Fruit fly (Drosophila melanogaster): Measurements from ENCODE around the gene Nelf-A.
A peak's percentile ranks its signal among the peaks of the same experiment; 100 is the strongest.

Gene Nelf-A

DNA sequence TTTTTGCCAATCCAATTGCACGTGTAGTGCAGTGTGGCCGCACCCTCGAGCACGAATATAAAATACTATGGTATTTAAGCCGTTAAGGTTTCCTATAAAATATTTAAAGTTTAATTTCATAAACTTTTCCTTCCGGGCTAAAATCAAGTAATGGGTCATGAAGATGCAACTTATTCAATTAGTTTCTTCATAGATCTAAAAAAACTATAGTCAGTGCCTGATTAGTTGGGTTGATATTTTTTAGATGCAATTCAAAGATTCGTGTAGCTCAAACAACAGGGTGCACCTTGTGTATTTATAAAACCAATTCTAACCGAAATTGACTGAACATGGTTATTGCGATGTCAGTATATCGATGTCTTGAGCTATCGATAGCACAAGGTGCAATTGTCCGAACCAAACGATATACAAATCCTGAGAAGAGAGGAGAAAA lies 4.8 kb upstream of the Nelf-A start, which contains the start of the genes Smyd5 and Oga (continued):
- TF ChIP-seq CG17829 (tag; optimal IDR thresholded peaks at IDR 0.05) (peak; percentile 47), Kr (GFP tag; optimal IDR thresholded peaks at IDR 0.05) (no peak), rib (GFP tag; IDR thresholded peaks at IDR 0.05) (peak; percentile 19; the same call in 1 of the 2 replicates), unc-4 (GFP tag; IDR thresholded peaks at IDR 0.05; ENCODE audit: partially characterized antibody) (peak; percentile 96), wor (GFP tag; IDR thresholded peaks at IDR 0.05) (no peak), hb (GFP tag; IDR thresholded peaks at IDR 0.05; ENCODE audit: partially characterized antibody) (peak; percentile 94), CG16815 (GFP tag; optimal IDR thresholded peaks at IDR 0.05) (no peak), Six4 (GFP tag; optimal IDR thresholded peaks at IDR 0.05) (no peak), lilli (GFP tag; optimal IDR thresholded peaks at IDR 0.05) (peak; percentile 69), CG7786 (GFP tag; optimal IDR thresholded peaks at IDR 0.05) (peak; percentile 52), HLH54F (GFP tag; optimal IDR thresholded peaks at IDR 0.05) (peak; percentile 47), Opbp (GFP tag; IDR thresholded peaks at IDR 0.05; ENCODE audit: partially characterized antibody) (peak; percentile 95), Hmx (GFP tag; optimal IDR thresholded peaks at IDR 0.05) (no peak), CG4854 (GFP tag; optimal IDR thresholded peaks at IDR 0.05) (peak; percentile 23), slbo (GFP tag; IDR thresholded peaks at IDR 0.05) (peak; percentile 61), ind (GFP tag; optimal IDR thresholded peaks at IDR 0.05) (peak; percentile 29), insv (GFP tag; optimal IDR thresholded peaks at IDR 0.05) (peak in 1 of 2 experiments; percentile 60), E2f2 (GFP tag; IDR thresholded peaks at IDR 0.05) (peak; percentile 55), CG32532 (GFP tag; IDR thresholded peaks at IDR 0.05) (peak; percentile 74), CG4730 (GFP tag; IDR thresholded peaks at IDR 0.05) (no peak), Bdp1 (GFP tag; optimal IDR thresholded peaks at IDR 0.05) (peak; percentile 30), CG11456 (GFP tag; IDR thresholded peaks at IDR 0.05) (0 out of 3 replicates have a peak, but pooled peaks have one; percentile 4), CG31388 (GFP tag; optimal IDR thresholded peaks at IDR 0.05) (no peak), Xbp1 (GFP tag; optimal IDR thresholded peaks at IDR 0.05) (peak; percentile 55), sug (tag; optimal IDR thresholded peaks at IDR 0.05) (peak; percentile 64), ham (GFP tag; IDR thresholded peaks at IDR 0.05) (no peak), zen (tag; optimal IDR thresholded peaks at IDR 0.05) (peak; percentile 24), Jarid2 (GFP tag; optimal IDR thresholded peaks at IDR 0.05) (no peak), MBD-R2 (GFP tag; IDR thresholded peaks at IDR 0.05) (peak; percentile 68), ato (GFP tag; IDR thresholded peaks at IDR 0.05; ENCODE audit: partially characterized antibody) (peak; percentile 93), YL-1 (GFP tag; optimal IDR thresholded peaks at IDR 0.05) (peak; percentile 91), nmo (GFP tag; optimal IDR thresholded peaks at IDR 0.05) (peak; percentile 72), CG4617 (GFP tag; optimal IDR thresholded peaks at IDR 0.05; ENCODE audit: borderline replicate concordance) (peak; percentile 89), CG6791 (GFP tag; IDR thresholded peaks at IDR 0.05; ENCODE audit: partially characterized antibody) (peak; percentile 94), Lhr (GFP tag; optimal IDR thresholded peaks at IDR 0.05) (peak; percentile 45), stwl (tag; optimal IDR thresholded peaks at IDR 0.05) (peak; percentile 81), NC2β (GFP tag; optimal IDR thresholded peaks at IDR 0.05) (peak; percentile 33), CG3995 (GFP tag; optimal IDR thresholded peaks at IDR 0.05) (no peak), CG9797 (GFP tag; optimal IDR thresholded peaks at IDR 0.05) (peak; percentile 70), zen2 (GFP tag; IDR thresholded peaks at IDR 0.05; ENCODE audit: partially characterized antibody) (peak; percentile 89), Hsf (GFP tag; optimal IDR thresholded peaks at IDR 0.05) (peak; percentile 58), phol (tag; optimal IDR thresholded peaks at IDR 0.05) (peak; percentile 41), dm (GFP tag; optimal IDR thresholded peaks at IDR 0.05) (peak; percentile 85), CG6272 (GFP tag; IDR thresholded peaks at IDR 0.05) (peak; percentile 26; the same call in 1 of the 2 replicates), CG6683 (GFP tag; optimal IDR thresholded peaks at IDR 0.05) (no peak), CG13624 (GFP tag; optimal IDR thresholded peaks at IDR 0.05) (peak; percentile 54), MESR4 (GFP tag; optimal IDR thresholded peaks at IDR 0.05) (peak; percentile 49), Hr39 (optimal IDR thresholded peaks at IDR 0.05) (no peak), nom (GFP tag; optimal IDR thresholded peaks at IDR 0.05) (peak; percentile 0), CG11695 (GFP tag; IDR thresholded peaks at IDR 0.05) (no peak), ftz-f1 (GFP tag; optimal IDR thresholded peaks at IDR 0.05) (no peak)
